Worm (Caenorhabditis elegans): ENCODE data around the gene nhr-101.

The nhr-101 gene

ce11 chrV:11585122-11585521 is 14.8 kb downstream of the nhr-101 start:
- TF ChIP-seq ztf-29 (GFP tag; IDR thresholded peaks at IDR 0.05): no peak
- TF ChIP-seq med-1 (GFP tag; optimal IDR thresholded peaks at IDR 0.05; ENCODE audit: insufficient read depth): no peak
- no peak for TF ChIP-seq T22C8.4 (GFP tag; IDR thresholded peaks at IDR 0.05)
- no peak for TF ChIP-seq flt-1 (GFP tag; IDR thresholded peaks at IDR 0.05)
- TF ChIP-seq ref-1 (GFP tag; conservative IDR thresholded peaks at IDR 0.05): no peak
- no peak for TF ChIP-seq klf-2 (GFP tag; conservative IDR thresholded peaks at IDR 0.05)
- TF ChIP-seq ztf-23 (GFP tag; IDR thresholded peaks at IDR 0.05): no peak
- no peak for TF ChIP-seq tab-1 (GFP tag; IDR thresholded peaks at IDR 0.05)
- no peak for TF ChIP-seq cog-1 (tag; optimal IDR thresholded peaks at IDR 0.05)

- TF ChIP-seq T22C8.4 (GFP tag; IDR thresholded peaks at IDR 0.05): no peak
These were observed 19.2 kb downstream of the nhr-101 start, which contains the start of gene srx-82 for ce11 chrV:11589433-11589832. Gene srx-82 (plus strand): TSS chrV:11589733.

- no peak for TF ChIP-seq klf-2 (GFP tag; conservative IDR thresholded peaks at IDR 0.05)
- TF ChIP-seq cog-1 (tag; optimal IDR thresholded peaks at IDR 0.05): no peak
- TF ChIP-seq flt-1 (GFP tag; IDR thresholded peaks at IDR 0.05): no peak
- no peak for TF ChIP-seq ztf-29 (GFP tag; IDR thresholded peaks at IDR 0.05)
- no peak for TF ChIP-seq T22C8.4 (GFP tag; IDR thresholded peaks at IDR 0.05)
These were observed 23.2 kb downstream of the nhr-101 start, which contains the start of gene srx-80 for ce11 chrV:11593427-11593826. Gene srx-80 (plus strand): TSS chrV:11593727.

ce11 chrV:11593888-11594287 is 23.6 kb downstream of the nhr-101 start:
- TF ChIP-seq flt-1 (GFP tag; IDR thresholded peaks at IDR 0.05) (no peak), ztf-29 (GFP tag; IDR thresholded peaks at IDR 0.05) (no peak), tab-1 (GFP tag; IDR thresholded peaks at IDR 0.05) (no peak), med-1 (GFP tag; optimal IDR thresholded peaks at IDR 0.05; ENCODE audit: insufficient read depth) (no peak), cog-1 (tag; optimal IDR thresholded peaks at IDR 0.05) (no peak), ref-1 (GFP tag; conservative IDR thresholded peaks at IDR 0.05) (no peak), klf-2 (GFP tag; conservative IDR thresholded peaks at IDR 0.05) (no peak), T22C8.4 (GFP tag; IDR thresholded peaks at IDR 0.05) (no peak), ztf-23 (GFP tag; IDR thresholded peaks at IDR 0.05) (no peak)

- TF ChIP-seq klf-2 (GFP tag; conservative IDR thresholded peaks at IDR 0.05) (no peak), ztf-29 (GFP tag; IDR thresholded peaks at IDR 0.05) (no peak), tab-1 (GFP tag; IDR thresholded peaks at IDR 0.05) (no peak), med-1 (GFP tag; optimal IDR thresholded peaks at IDR 0.05; ENCODE audit: insufficient read depth) (no peak), ztf-23 (GFP tag; IDR thresholded peaks at IDR 0.05) (no peak), T22C8.4 (GFP tag; IDR thresholded peaks at IDR 0.05) (no peak), cog-1 (tag; optimal IDR thresholded peaks at IDR 0.05) (no peak), flt-1 (GFP tag; IDR thresholded peaks at IDR 0.05) (no peak), ref-1 (GFP tag; conservative IDR thresholded peaks at IDR 0.05) (no peak)
These were observed 28.5 kb downstream of the nhr-101 start, which contains the start of gene srx-84 for ce11 chrV:11598807-11599206. Gene srx-84 (plus strand): TSS chrV:11599107.

DNA sequence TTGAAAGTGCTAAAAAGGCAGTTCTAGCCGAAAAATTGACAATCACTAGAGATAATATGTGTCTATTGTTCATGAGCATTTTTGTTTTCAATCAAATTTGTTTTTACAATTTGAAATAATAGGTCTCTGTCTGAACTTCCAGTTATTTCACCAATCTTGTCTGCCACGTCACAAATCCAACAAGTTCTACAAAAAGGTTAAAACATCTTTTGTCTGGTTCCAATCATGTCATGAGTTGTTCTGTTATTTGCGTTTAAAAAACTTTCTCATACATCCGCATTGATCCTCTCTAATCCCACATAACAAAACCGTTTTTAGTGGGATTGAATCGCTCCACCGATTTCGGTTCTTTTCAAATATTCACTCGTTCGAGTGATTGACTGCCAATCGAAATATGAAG is 30.5 kb downstream of the nhr-101 start, which contains the start of gene F35B12.9:
Gene F35B12.9 (plus strand): TSS at position 372 of the 400 bp plus-strand sequence.
- TF ChIP-seq klf-2 (GFP tag; conservative IDR thresholded peaks at IDR 0.05) (no peak), cog-1 (tag; optimal IDR thresholded peaks at IDR 0.05) (no peak), tab-1 (GFP tag; IDR thresholded peaks at IDR 0.05) (no peak), med-1 (GFP tag; optimal IDR thresholded peaks at IDR 0.05; ENCODE audit: insufficient read depth) (no peak), T22C8.4 (GFP tag; IDR thresholded peaks at IDR 0.05) (no peak), ztf-29 (GFP tag; IDR thresholded peaks at IDR 0.05) (no peak), ztf-23 (GFP tag; IDR thresholded peaks at IDR 0.05) (no peak), flt-1 (GFP tag; IDR thresholded peaks at IDR 0.05) (no peak), ref-1 (GFP tag; conservative IDR thresholded peaks at IDR 0.05) (no peak)

- TF ChIP-seq tab-1 (GFP tag; IDR thresholded peaks at IDR 0.05) (no peak), ztf-23 (GFP tag; IDR thresholded peaks at IDR 0.05) (no peak), T22C8.4 (GFP tag; IDR thresholded peaks at IDR 0.05) (no peak), ref-1 (GFP tag; conservative IDR thresholded peaks at IDR 0.05) (no peak), flt-1 (GFP tag; IDR thresholded peaks at IDR 0.05) (no peak), cog-1 (tag; optimal IDR thresholded peaks at IDR 0.05) (no peak), klf-2 (GFP tag; conservative IDR thresholded peaks at IDR 0.05) (no peak), med-1 (GFP tag; optimal IDR thresholded peaks at IDR 0.05; ENCODE audit: insufficient read depth) (no peak), ztf-29 (GFP tag; IDR thresholded peaks at IDR 0.05) (no peak)
These were observed 34.2 kb downstream of the nhr-101 start, which contains the start of gene dhs-20 for ce11 chrV:11604484-11604883. Gene dhs-20 (minus strand): TSS chrV:11604563.

DNA sequence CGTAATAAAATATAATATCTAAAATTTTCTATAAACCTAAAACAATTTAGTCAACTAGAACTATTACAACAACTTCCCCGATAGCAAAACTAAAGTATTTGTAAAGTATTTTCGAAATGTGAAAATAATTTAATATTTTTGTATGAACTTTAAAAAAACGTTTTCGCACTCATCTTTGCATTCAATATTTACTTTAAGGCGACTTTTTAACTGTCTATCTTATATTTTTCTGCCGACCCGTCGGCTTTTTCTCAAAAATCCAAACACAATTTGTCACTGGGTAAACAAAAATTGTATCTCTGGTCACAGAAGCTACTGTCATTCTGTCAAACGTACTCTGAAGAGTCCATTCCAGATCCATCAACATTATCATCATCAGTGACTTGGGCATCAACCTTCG is 35.0 kb downstream of the nhr-101 start:
- TF ChIP-seq ztf-23 (GFP tag; IDR thresholded peaks at IDR 0.05) (no peak), ztf-29 (GFP tag; IDR thresholded peaks at IDR 0.05) (no peak), cog-1 (tag; optimal IDR thresholded peaks at IDR 0.05) (no peak), flt-1 (GFP tag; IDR thresholded peaks at IDR 0.05) (no peak), klf-2 (GFP tag; conservative IDR thresholded peaks at IDR 0.05) (no peak), tab-1 (GFP tag; IDR thresholded peaks at IDR 0.05) (no peak), ref-1 (GFP tag; conservative IDR thresholded peaks at IDR 0.05) (no peak), T22C8.4 (GFP tag; IDR thresholded peaks at IDR 0.05) (no peak)

ce11 chrV:11606424-11606823 is 36.1 kb downstream of the nhr-101 start, which contains the start of gene idpp-16:
Gene idpp-16 (minus strand): TSS chrV:11606524.
- TF ChIP-seq ztf-23 (GFP tag; IDR thresholded peaks at IDR 0.05): no peak
- no peak for TF ChIP-seq flt-1 (GFP tag; IDR thresholded peaks at IDR 0.05)
- no peak for TF ChIP-seq tab-1 (GFP tag; IDR thresholded peaks at IDR 0.05)
- no peak for TF ChIP-seq klf-2 (GFP tag; conservative IDR thresholded peaks at IDR 0.05)
- TF ChIP-seq T22C8.4 (GFP tag; IDR thresholded peaks at IDR 0.05): no peak

- TF ChIP-seq T22C8.4 (GFP tag; IDR thresholded peaks at IDR 0.05) (no peak), flt-1 (GFP tag; IDR thresholded peaks at IDR 0.05) (no peak), cog-1 (tag; optimal IDR thresholded peaks at IDR 0.05) (no peak), klf-2 (GFP tag; conservative IDR thresholded peaks at IDR 0.05) (no peak), med-1 (GFP tag; optimal IDR thresholded peaks at IDR 0.05; ENCODE audit: insufficient read depth) (no peak), ztf-23 (GFP tag; IDR thresholded peaks at IDR 0.05) (no peak), tab-1 (GFP tag; IDR thresholded peaks at IDR 0.05) (no peak), ztf-29 (GFP tag; IDR thresholded peaks at IDR 0.05) (no peak), ref-1 (GFP tag; conservative IDR thresholded peaks at IDR 0.05) (no peak)
These were observed 39.8 kb downstream of the nhr-101 start, which contains the start of gene piit-1 for ce11 chrV:11610049-11610448. Gene piit-1 (minus strand): TSS chrV:11610149.
